Worm (Caenorhabditis elegans) whole organism, L4 larva: ENCODE results near the gene Y6E2A.4.
A peak's percentile ranks its signal among the peaks of the same experiment; 100 is the strongest.
"Not testable (repeated sequence)": the region's sequence is repeated elsewhere in the genome, so short reads cannot be mapped to it uniquely, and the experiment has no call there.

Source experiments
- F26F4.8 ChIP-seq: fragments of 200-800 bp; sonication (Bioruptor generic); conservative IDR thresholded peaks from 2 replicates; pipeline ENCODE4 v1.3.6; 2022; ENCODE audit warnings: missing genetic modification characterization, missing compliant biosample characterization
- F49E8.2 ChIP-seq: sonication (generic microtip); optimal IDR thresholded peaks from 2 replicates; lab custom pipeline; 2016; ENCODE audit warnings: missing compliant biosample characterization, mild to moderate bottlenecking, missing genetic modification characterization, borderline replicate concordance
- T26A8.4 ChIP-seq: fragments of 200-800 bp; sonication (Bioruptor generic); IDR thresholded peaks from 2 replicates; pipeline ENCODE4 v1.3.6; 2022; ENCODE audit warnings: missing genetic modification characterization, missing compliant biosample characterization
- Y5F2A.4 ChIP-seq: fragments of 200-800 bp; sonication (Bioruptor generic); optimal IDR thresholded peaks from 2 replicates; lab custom pipeline; 2018; ENCODE audit warnings: mild to moderate bottlenecking, missing genetic modification characterization, missing compliant biosample characterization
- ZK546.5 ChIP-seq, 2 experiments: sonication (generic microtip); optimal IDR thresholded peaks; 2 replicates each; lab custom pipeline; 2017; ENCODE audit warnings: missing biosample characterization in 2 of 2, missing genetic modification characterization in 2 of 2
- ceh-20 ChIP-seq: fragments of 200-800 bp; sonication (Bioruptor generic); IDR thresholded peaks from 2 replicates; pipeline ENCODE4 v1.3.6; 2022; ENCODE audit warnings: missing genetic modification reagents, missing genetic modification characterization, missing compliant biosample characterization
- ceh-28 ChIP-seq: fragments of 150-350 bp; optimal IDR thresholded peaks from 2 replicates; lab custom pipeline; 2014; ENCODE audit warnings: missing biosample characterization, missing genetic modification reagents, missing genetic modification characterization
- ceh-62 ChIP-seq: sonication (generic microtip); optimal IDR thresholded peaks from 2 replicates; lab custom pipeline; 2017; ENCODE audit warnings: missing biosample characterization, missing genetic modification characterization
- cey-2 ChIP-seq: sonication (generic microtip); optimal IDR thresholded peaks from 3 replicates; lab custom pipeline; 2017; ENCODE audit warnings: missing genetic modification characterization, mild to moderate bottlenecking, missing compliant biosample characterization, antibody characterized with exemption, borderline replicate concordance; ENCODE audit not compliant: insufficient read depth
- ctbp-1 ChIP-seq: fragments of 200-800 bp; sonication (Bioruptor generic); IDR thresholded peaks from 2 replicates; pipeline ENCODE4 v1.3.6; 2022; ENCODE audit warnings: missing genetic modification reagents, missing genetic modification characterization, missing compliant biosample characterization
- daf-19 ChIP-seq: fragments of 200-800 bp; sonication (Bioruptor generic); conservative IDR thresholded peaks from 2 replicates; pipeline ENCODE4 v1.3.6; 2022; ENCODE audit warnings: missing genetic modification characterization, missing compliant biosample characterization
- dmd-6 ChIP-seq: fragments of 200-800 bp; sonication (Bioruptor generic); IDR thresholded peaks from 2 replicates; pipeline ENCODE4 v1.3.6; 2022; ENCODE audit warnings: missing genetic modification reagents, missing genetic modification characterization, missing compliant biosample characterization
- dmd-8 ChIP-seq: fragments of 200-800 bp; sonication (Bioruptor generic); IDR thresholded peaks from 2 replicates; pipeline ENCODE4 v1.3.6; 2022; ENCODE audit warnings: missing genetic modification characterization, missing compliant biosample characterization
- dve-1 ChIP-seq: sonication (generic microtip); optimal IDR thresholded peaks from 2 replicates; lab custom pipeline; 2017; ENCODE audit warnings: antibody characterized with exemption, mild to moderate bottlenecking, missing genetic modification characterization, missing compliant biosample characterization; ENCODE audit not compliant: insufficient read depth
- egl-43 ChIP-seq: fragments of 200-800 bp; sonication (Bioruptor generic); IDR thresholded peaks from 2 replicates; pipeline ENCODE4 v1.3.6; 2022; ENCODE audit warnings: missing genetic modification reagents, missing genetic modification characterization, missing compliant biosample characterization
- gei-8 ChIP-seq: fragments of 200-800 bp; sonication (Bioruptor generic); optimal IDR thresholded peaks from 2 replicates; lab custom pipeline; 2018; ENCODE audit warnings: mild to moderate bottlenecking, missing genetic modification characterization, missing compliant biosample characterization
- hlh-30 ChIP-seq: sonication (generic microtip); optimal IDR thresholded peaks from 2 replicates; lab custom pipeline; 2017; ENCODE audit warnings: antibody characterized with exemption, mild to moderate bottlenecking, missing genetic modification characterization, missing compliant biosample characterization; ENCODE audit not compliant: insufficient read depth
- hmg-1.1 ChIP-seq: fragments of 200-800 bp; sonication (Bioruptor generic); IDR thresholded peaks from 2 replicates; pipeline ENCODE4 v1.3.6; 2022; ENCODE audit warnings: missing genetic modification reagents, missing genetic modification characterization, missing compliant biosample characterization
- lin-1 ChIP-seq: fragments of 200-800 bp; sonication (Bioruptor generic); IDR thresholded peaks from 2 replicates; pipeline ENCODE4 v1.3.6; 2022; ENCODE audit warnings: missing genetic modification reagents, missing genetic modification characterization, missing compliant biosample characterization
- mdt-29 ChIP-seq: fragments of 200-800 bp; sonication (Bioruptor generic); IDR thresholded peaks from 2 replicates; pipeline ENCODE4 v1.3.6; 2022; ENCODE audit warnings: missing genetic modification reagents, missing genetic modification characterization, missing compliant biosample characterization
- mes-2 ChIP-seq: sonication (generic microtip); optimal IDR thresholded peaks from 2 replicates; lab custom pipeline; 2016; ENCODE audit warnings: missing genotype, mild to moderate bottlenecking, missing genetic modification characterization, missing compliant biosample characterization; ENCODE audit not compliant: poor library complexity, severe bottlenecking
- nhr-111 ChIP-seq: fragments of 200-800 bp; sonication (Bioruptor generic); optimal IDR thresholded peaks from 2 replicates; lab custom pipeline; 2018; ENCODE audit warnings: mild to moderate bottlenecking, missing genetic modification characterization, missing compliant biosample characterization
- nhr-25 ChIP-seq: sonication (generic microtip); optimal IDR thresholded peaks from 2 replicates; lab custom pipeline; 2017; ENCODE audit warnings: missing genetic modification characterization, mild to moderate bottlenecking, missing compliant biosample characterization, antibody characterized with exemption, moderate library complexity, borderline replicate concordance; ENCODE audit not compliant: insufficient read depth
- nhr-41 ChIP-seq: fragments of 200-800 bp; sonication (Bioruptor generic); IDR thresholded peaks from 2 replicates; pipeline ENCODE4 v1.3.6; 2022; ENCODE audit warnings: missing genetic modification reagents, missing genetic modification characterization, missing compliant biosample characterization
- pha-4 ChIP-seq, 2 experiments: fragments of 150-350 bp in 1 of 2; fragments of 200-800 bp in 1 of 2; sonication (Bioruptor generic) in 1 of 2; IDR thresholded peaks in 1 of 2; optimal IDR thresholded peaks in 1 of 2; 2 replicates each; pipeline versions ENCODE4 v1.3.6 to Lab custom; 2014 to 2022; ENCODE audit warnings: missing genetic modification characterization in 2 of 2, missing genetic modification reagents in 2 of 2, missing biosample characterization in 1 of 2, missing compliant biosample characterization in 1 of 2
- php-3 ChIP-seq: fragments of 200-800 bp; sonication (Bioruptor generic); IDR thresholded peaks from 2 replicates; pipeline ENCODE4 v1.3.6; 2022; ENCODE audit warnings: missing genetic modification reagents, missing genetic modification characterization, missing compliant biosample characterization
- rbr-2 ChIP-seq: sonication (generic microtip); optimal IDR thresholded peaks from 2 replicates; lab custom pipeline; 2016; ENCODE audit warnings: missing genotype, missing genetic modification characterization, missing compliant biosample characterization
- set-16 ChIP-seq: fragments of 200-800 bp; sonication (Bioruptor generic); IDR thresholded peaks from 2 replicates; pipeline ENCODE4 v1.3.6; 2022; ENCODE audit warnings: missing genetic modification reagents, missing genetic modification characterization, missing compliant biosample characterization
- snpc-1.2 ChIP-seq: fragments of 200-800 bp; sonication (Bioruptor generic); IDR thresholded peaks from 2 replicates; pipeline ENCODE4 v1.3.6; 2022; ENCODE audit warnings: missing genetic modification reagents, missing genetic modification characterization, missing compliant biosample characterization
- tag-97 ChIP-seq: fragments of 200-800 bp; sonication (Bioruptor generic); IDR thresholded peaks from 2 replicates; pipeline ENCODE4 v1.3.6; 2022; ENCODE audit warnings: missing genetic modification characterization, missing compliant biosample characterization
- unc-62 ChIP-seq, 3 experiments: fragments of 150-350 bp in 1 of 3; sonication (generic microtip); optimal IDR thresholded peaks in 2 of 3; peaks in 1 of 3; 1 replicate in 1 of 3; 2 replicates in 2 of 3; lab custom pipeline; 2014 to 2017; ENCODE audit warnings: missing biosample characterization in 3 of 3, missing genetic modification characterization in 3 of 3, missing genetic modification reagents in 3 of 3, missing genotype in 1 of 3
- zip-11 ChIP-seq: fragments of 200-800 bp; sonication (Bioruptor generic); IDR thresholded peaks from 2 replicates; pipeline ENCODE4 v1.3.6; 2022; ENCODE audit warnings: missing genetic modification characterization, missing compliant biosample characterization

The Y6E2A.4 gene

DNA sequence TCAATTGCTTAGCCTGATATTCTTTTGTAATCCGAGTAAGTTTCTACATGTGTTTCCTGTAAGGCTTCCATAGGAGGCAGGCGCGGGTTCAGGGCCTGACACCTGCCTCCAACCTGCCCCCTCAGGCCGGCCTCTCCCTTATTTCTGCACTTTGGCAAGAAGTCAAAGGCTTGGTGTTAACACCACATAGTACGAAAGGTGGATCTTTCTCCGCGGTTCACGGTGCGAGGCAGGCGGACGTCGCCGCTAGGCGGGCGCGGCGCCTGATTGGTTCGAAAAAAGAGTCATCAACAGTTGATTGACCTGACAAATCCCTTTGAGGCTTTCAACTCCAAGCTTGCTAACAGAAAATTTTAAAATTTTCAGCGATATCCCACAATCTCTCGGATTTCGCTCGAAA, 41.7 kb downstream of the Y6E2A.4 start:
- no peak for TF ChIP-seq lin-1 (GFP tag; lab: Robert Waterston, UW)
- TF ChIP-seq rbr-2 (tag; lab: Kevin White, UChicago), result no peak
- TF ChIP-seq cey-2 (tag; lab: Kevin White, UChicago), result no peak
- no peak for TF ChIP-seq snpc-1.2 (GFP tag; lab: Robert Waterston, UW)
- 0 out of 2 replicates have a peak, but pooled peaks have one; percentile 31 for TF ChIP-seq dmd-8 (GFP tag; lab: Robert Waterston, UW)
- no peak for TF ChIP-seq mes-2 (tag; lab: Kevin White, UChicago)
- TF ChIP-seq ceh-28, result no peak
- TF ChIP-seq zip-11 (GFP tag; lab: Robert Waterston, UW), result no peak
- TF ChIP-seq set-16 (GFP tag; lab: Robert Waterston, UW), result peak; percentile 55
- no peak for TF ChIP-seq nhr-25 (tag; lab: Kevin White, UChicago)

DNA sequence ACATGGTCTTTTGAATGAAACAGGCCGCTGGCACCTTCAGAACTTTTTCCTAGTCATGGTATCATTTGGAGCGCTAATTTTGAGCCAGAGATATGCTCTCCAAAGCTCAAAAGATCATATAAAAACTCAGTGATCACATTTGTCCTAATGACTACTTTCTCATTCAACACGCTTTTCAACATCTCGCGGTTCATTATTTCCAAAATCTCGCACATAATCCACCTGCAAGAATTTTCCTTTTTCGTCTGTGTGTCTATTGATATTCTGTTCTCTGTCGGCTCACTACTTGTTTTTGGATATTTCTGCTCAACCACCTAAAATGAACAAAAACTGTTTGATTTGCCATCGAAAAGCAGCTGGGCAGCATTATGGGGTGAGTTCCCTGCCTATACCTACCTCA, 42.9 kb downstream of the Y6E2A.4 start, which contains the start of gene nhr-51:
nhr-51 (plus strand) TSS at position 301 of the 400 bp plus-strand sequence.
- TF ChIP-seq mdt-29 (GFP tag; lab: Robert Waterston, UW), result no peak
- TF ChIP-seq unc-62 (GFP tag; optimal IDR thresholded peaks at IDR 0.05 in 1 of 2; lab: Kevin White, UChicago), result no peak
- TF ChIP-seq unc-62 (tag; optimal IDR thresholded peaks at IDR 0.05; lab: Kevin White, UChicago), result no peak
- TF ChIP-seq T26A8.4 (GFP tag; lab: Robert Waterston, UW), result no peak
- no peak for TF ChIP-seq cey-2 (tag; lab: Kevin White, UChicago)
- TF ChIP-seq F49E8.2 (tag; lab: Kevin White, UChicago), result no peak
- TF ChIP-seq Y5F2A.4 (GFP tag; lab: Kevin White, UChicago), result no peak
- TF ChIP-seq hmg-1.1 (GFP tag; lab: Robert Waterston, UW), result no peak
- no peak for TF ChIP-seq snpc-1.2 (GFP tag; lab: Robert Waterston, UW)
- no peak for TF ChIP-seq dmd-6 (GFP tag; lab: Robert Waterston, UW)
- TF ChIP-seq gei-8, result no peak
- no peak for TF ChIP-seq nhr-41 (GFP tag; lab: Robert Waterston, UW)
- TF ChIP-seq ZK546.5 (tag; optimal IDR thresholded peaks at IDR 0.05; lab: Kevin White, UChicago), result no peak

DNA sequence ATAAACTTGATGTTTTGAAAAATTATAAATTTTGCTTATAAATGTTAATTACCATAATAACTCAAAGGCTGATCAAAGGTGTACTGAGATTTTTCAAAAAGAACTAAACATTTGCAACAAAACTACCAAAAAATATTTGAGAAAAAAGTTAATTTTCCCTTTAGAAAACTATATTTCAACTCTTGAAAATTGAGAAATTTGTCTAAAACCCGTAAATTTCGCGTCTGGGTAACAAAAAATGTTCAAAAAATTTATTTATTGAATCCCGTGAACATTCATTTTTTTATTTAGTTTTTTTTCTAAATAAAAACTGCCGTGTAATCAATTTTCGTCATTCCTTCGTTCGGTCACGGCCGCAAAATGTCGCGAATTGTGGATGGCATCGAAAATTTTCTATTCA, 46.4 kb downstream of the Y6E2A.4 start, which contains the start of gene K06B4.15:
K06B4.15 (plus strand) TSS at position 301 of the 400 bp plus-strand sequence.
- not testable (repeated sequence) for TF ChIP-seq pha-4 (GFP tag; IDR thresholded peaks at IDR 0.05; lab: Robert Waterston, UW); pha-4 (tag; optimal IDR thresholded peaks at IDR 0.05; lab: Kevin White, UChicago); ctbp-1 (GFP tag; lab: Robert Waterston, UW); tag-97 (GFP tag; lab: Robert Waterston, UW)

DNA sequence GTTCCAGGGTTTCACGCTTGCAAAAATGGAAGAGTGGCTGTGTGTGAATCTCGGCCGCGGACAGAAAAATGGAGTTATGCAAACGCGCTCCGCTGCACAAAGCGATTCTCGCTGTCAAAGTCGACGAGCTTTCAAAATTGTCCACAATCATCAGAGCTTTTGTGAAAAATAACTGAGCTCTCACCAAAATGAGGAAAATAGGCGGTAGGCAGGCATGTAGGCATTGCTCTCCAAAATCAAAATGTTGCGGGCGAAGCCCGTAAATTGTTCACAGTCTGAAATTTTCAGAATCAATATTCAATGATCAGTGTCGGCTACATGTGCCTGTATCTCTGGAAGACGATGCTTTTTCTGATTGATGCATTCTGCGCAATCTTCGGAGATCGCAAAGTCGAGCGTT, 47.7 kb downstream of the Y6E2A.4 start, which contains the start of gene K06B4.4:
K06B4.4 (plus strand) TSS at position 301 of the 400 bp plus-strand sequence.
- TF ChIP-seq php-3 (GFP tag; lab: Robert Waterston, UW) (no peak), F26F4.8 (GFP tag; lab: Robert Waterston, UW) (no peak), ceh-62 (no peak), nhr-111 (GFP tag; lab: Kevin White, UChicago) (no peak), daf-19 (GFP tag; lab: Robert Waterston, UW) (no peak), egl-43 (GFP tag; lab: Robert Waterston, UW) (no peak), dve-1 (tag; lab: Kevin White, UChicago) (no peak), ceh-20 (GFP tag; lab: Robert Waterston, UW) (no peak), hlh-30 (no peak)
